Worm (Caenorhabditis elegans) whole organism, L4/young adult: ENCODE data around the gene col-33.

ENCODE experiments used
- W03F9.2 ChIP-seq: fragments of 150-350 bp; optimal IDR thresholded peaks from 2 replicates; lab custom pipeline; 2014; ENCODE audit warnings: missing biosample characterization, missing genetic modification characterization
- dao-5 ChIP-seq: sonication (generic microtip); optimal IDR thresholded peaks from 2 replicates; lab custom pipeline; 2016; ENCODE audit warnings: missing genotype, missing genetic modification characterization, moderate library complexity, missing compliant biosample characterization
- him-1 ChIP-seq: sonication (generic microtip); optimal IDR thresholded peaks from 2 replicates; lab custom pipeline; 2016; ENCODE audit warnings: missing genotype, missing genetic modification reagents, missing genetic modification characterization, missing compliant biosample characterization

The col-33 gene

ce11 chrIV:4262993-4263392, at the start of gene col-33:
Gene col-33, plus strand, starts transcription at chrIV:4263293.
- TF ChIP-seq W03F9.2 (tag; lab: Kevin White, UChicago) (no peak), him-1 (tag; lab: Kevin White, UChicago) (no peak), dao-5 (tag; lab: Kevin White, UChicago) (no peak)

- TF ChIP-seq him-1 (tag; lab: Kevin White, UChicago) (peak; percentile 20), dao-5 (tag; lab: Kevin White, UChicago) (no peak)
Measured at ce11 chrIV:4215349-4215748, 47.7 kb upstream of the col-33 start.

- TF ChIP-seq dao-5 (tag; lab: Kevin White, UChicago) (no peak), W03F9.2 (tag; lab: Kevin White, UChicago) (no peak), him-1 (tag; lab: Kevin White, UChicago) (no peak)
Measured at ce11 chrIV:4216099-4216894, 46.8 kb upstream of the col-33 start.

- TF ChIP-seq dao-5 (tag; lab: Kevin White, UChicago) (no peak), him-1 (tag; lab: Kevin White, UChicago) (no peak), W03F9.2 (tag; lab: Kevin White, UChicago) (no peak)
Measured at ce11 chrIV:4218276-4218675, 44.8 kb upstream of the col-33 start.

- TF ChIP-seq him-1 (tag; lab: Kevin White, UChicago) (no peak), W03F9.2 (tag; lab: Kevin White, UChicago) (no peak), dao-5 (tag; lab: Kevin White, UChicago) (no peak)
Measured at ce11 chrIV:4219983-4220382, 43.1 kb upstream of the col-33 start, which contains the start of gene F30B5.11. Gene F30B5.11, minus strand, starts transcription at chrIV:4220083.

ce11 chrIV:4225851-4226250, 37.2 kb upstream of the col-33 start, which contains the start of gene srbc-71:
Gene srbc-71, minus strand, starts transcription at chrIV:4225951.
- TF ChIP-seq W03F9.2 (tag; lab: Kevin White, UChicago) (no peak), him-1 (tag; lab: Kevin White, UChicago) (no peak), dao-5 (tag; lab: Kevin White, UChicago) (no peak)

- no peak for TF ChIP-seq W03F9.2 (tag; lab: Kevin White, UChicago)
- TF ChIP-seq dao-5 (tag; lab: Kevin White, UChicago) = no peak
- no peak for TF ChIP-seq him-1 (tag; lab: Kevin White, UChicago)
Measured at ce11 chrIV:4227917-4228316, 35.2 kb upstream of the col-33 start, which contains the start of gene srbc-70. Gene srbc-70, minus strand, starts transcription at chrIV:4228017.

- TF ChIP-seq W03F9.2 (tag; lab: Kevin White, UChicago) = no peak
- TF ChIP-seq him-1 (tag; lab: Kevin White, UChicago) = no peak
- TF ChIP-seq dao-5 (tag; lab: Kevin White, UChicago) = no peak
Measured at ce11 chrIV:4235315-4236024, 27.6 kb upstream of the col-33 start, which contains the start of the genes zipt-2.2 and dpy-13. Gene zipt-2.2, minus strand, starts transcription at chrIV:4235365. Gene dpy-13, plus strand, starts transcription at chrIV:4235614.

- no peak for TF ChIP-seq W03F9.2 (tag; lab: Kevin White, UChicago)
- no peak for TF ChIP-seq him-1 (tag; lab: Kevin White, UChicago)
- TF ChIP-seq dao-5 (tag; lab: Kevin White, UChicago) = no peak
Measured at ce11 chrIV:4236025-4236407, 27.1 kb upstream of the col-33 start.

- TF ChIP-seq W03F9.2 (tag; lab: Kevin White, UChicago) (no peak), dao-5 (tag; lab: Kevin White, UChicago) (no peak), him-1 (tag; lab: Kevin White, UChicago) (no peak)
Measured at ce11 chrIV:4236671-4237070, 26.4 kb upstream of the col-33 start.

ce11 chrIV:4243830-4244406, 19.2 kb upstream of the col-33 start:
- TF ChIP-seq W03F9.2 (tag; lab: Kevin White, UChicago) (no peak), him-1 (tag; lab: Kevin White, UChicago) (no peak)

ce11 chrIV:4244510-4244909, 18.6 kb upstream of the col-33 start, which contains the start of gene col-34:
Gene col-34, minus strand, starts transcription at chrIV:4244610.
- no peak for TF ChIP-seq dao-5 (tag; lab: Kevin White, UChicago)

- TF ChIP-seq him-1 (tag; lab: Kevin White, UChicago) (no peak), dao-5 (tag; lab: Kevin White, UChicago) (no peak), W03F9.2 (tag; lab: Kevin White, UChicago) (no peak)
Measured at ce11 chrIV:4246493-4246892, 16.6 kb upstream of the col-33 start, which contains the start of gene ttr-20. Gene ttr-20, plus strand, starts transcription at chrIV:4246793.
